Worm (Caenorhabditis elegans) whole organism, early embryonic: ENCODE measurements around the gene F33C8.4.

Experiments used
- F13C5.2 ChIP-seq: sonication (generic microtip); optimal IDR thresholded peaks from 2 replicates; lab custom pipeline; 2017; ENCODE audit warnings: mild to moderate bottlenecking, missing genetic modification characterization, inconsistent platforms, missing compliant biosample characterization
- aly-1 ChIP-seq: sonication (generic microtip); optimal IDR thresholded peaks from 2 replicates; lab custom pipeline; 2016; ENCODE audit warnings: missing genetic modification characterization, missing compliant biosample characterization
- ama-1 ChIP-seq: fragments of 150-350 bp; optimal IDR thresholded peaks from 2 replicates; lab custom pipeline; 2014
- ceh-36 ChIP-seq: sonication (generic microtip); optimal IDR thresholded peaks from 2 replicates; lab custom pipeline; 2016; ENCODE audit warnings: missing genetic modification characterization, inconsistent platforms, missing compliant biosample characterization
- ets-7 ChIP-seq: sonication (generic microtip); optimal IDR thresholded peaks from 2 replicates; lab custom pipeline; 2016; ENCODE audit warnings: missing genotype, missing genetic modification characterization, missing compliant biosample characterization
- flt-1 ChIP-seq: fragments of 200-800 bp; sonication (Bioruptor generic); IDR thresholded peaks from 2 replicates; pipeline ENCODE4 v1.3.6; 2022; ENCODE audit warnings: missing genetic modification characterization, missing compliant biosample characterization
- hmbx-1 ChIP-seq: sonication (generic microtip); optimal IDR thresholded peaks from 2 replicates; lab custom pipeline; 2016; ENCODE audit warnings: mild to moderate bottlenecking, missing genetic modification characterization, missing compliant biosample characterization
- scrt-1 ChIP-seq: fragments of 200-800 bp; sonication (Bioruptor generic); IDR thresholded peaks from 2 replicates; pipeline ENCODE4 v1.3.6; 2022; ENCODE audit warnings: missing genetic modification characterization, missing compliant biosample characterization

DNA sequence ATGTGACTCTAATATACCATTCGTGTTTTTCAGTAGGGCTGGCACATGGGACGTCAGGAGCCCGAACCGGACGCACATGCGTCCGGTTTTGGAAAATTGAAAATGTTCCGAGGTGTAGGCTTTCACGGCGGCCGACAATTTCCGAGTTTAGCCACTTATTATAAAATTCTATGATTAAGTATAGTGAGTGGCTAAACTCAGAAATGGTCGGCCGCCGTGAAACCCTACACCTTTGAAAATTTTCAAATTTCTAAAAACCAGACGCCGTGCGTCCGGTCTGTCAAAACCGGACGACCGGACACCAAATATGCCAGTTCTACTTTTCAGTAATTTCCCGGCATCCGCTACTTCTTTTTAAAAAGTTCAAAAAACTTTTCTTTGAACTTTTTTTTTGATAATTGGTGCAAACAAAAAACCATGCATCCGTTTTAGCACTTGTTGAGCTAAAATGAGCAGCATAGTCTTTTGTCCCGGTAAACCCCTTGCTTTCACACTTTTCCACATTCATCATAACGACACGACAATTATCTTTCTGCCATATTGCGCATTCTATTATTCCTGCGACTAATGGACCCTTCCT lies 25.6 kb downstream of the F33C8.4 start:
- TF ChIP-seq flt-1 = no peak
- TF ChIP-seq aly-1 (tag; lab: Kevin White, UChicago) = no peak
- no peak for TF ChIP-seq ceh-36 (tag; lab: Kevin White, UChicago)
- no peak for TF ChIP-seq ama-1
- TF ChIP-seq F13C5.2 (tag; lab: Kevin White, UChicago) = no peak
- no peak for TF ChIP-seq scrt-1 (GFP tag; lab: Robert Waterston, UW)
- no peak for TF ChIP-seq ets-7 (tag; lab: Kevin White, UChicago)
- no peak for TF ChIP-seq hmbx-1 (tag; lab: Kevin White, UChicago)
